Worm (Caenorhabditis elegans) whole organism, L4 larva: ENCODE data around the gene camt-1.

Experiments
- Y105C5A.15 ChIP-seq: fragments of 200-800 bp; sonication (Bioruptor generic); IDR thresholded peaks from 2 replicates; pipeline ENCODE4 v1.3.6; 2022; ENCODE audit warnings: missing genetic modification characterization, missing compliant biosample characterization
- madf-5 ChIP-seq, 2 experiments: fragments of 200-800 bp; sonication (Bioruptor generic); IDR thresholded peaks; 2 replicates each; pipeline ENCODE4 v1.3.6; 2022; ENCODE audit warnings: missing compliant biosample characterization in 2 of 2, missing genetic modification characterization in 2 of 2
- mxl-3 ChIP-seq: fragments of 200-800 bp; sonication (Bioruptor generic); optimal IDR thresholded peaks from 2 replicates; lab custom pipeline; 2018; ENCODE audit warnings: mild to moderate bottlenecking, missing genetic modification characterization, missing compliant biosample characterization
- nhr-25 ChIP-seq: sonication (generic microtip); optimal IDR thresholded peaks from 2 replicates; lab custom pipeline; 2017; ENCODE audit warnings: missing genetic modification characterization, mild to moderate bottlenecking, missing compliant biosample characterization, antibody characterized with exemption, moderate library complexity, borderline replicate concordance; ENCODE audit not compliant: insufficient read depth
- nhr-77 ChIP-seq: fragments of 150-350 bp; optimal IDR thresholded peaks from 2 replicates; lab custom pipeline; 2014; ENCODE audit warnings: missing biosample characterization, missing genetic modification characterization
- pha-4 ChIP-seq, 2 experiments: fragments of 150-350 bp in 1 of 2; fragments of 200-800 bp in 1 of 2; sonication (Bioruptor generic) in 1 of 2; IDR thresholded peaks in 1 of 2; optimal IDR thresholded peaks in 1 of 2; 2 replicates each; pipeline versions ENCODE4 v1.3.6 to Lab custom; 2014 to 2022; ENCODE audit warnings: missing genetic modification characterization in 2 of 2, missing genetic modification reagents in 2 of 2, missing biosample characterization in 1 of 2, missing compliant biosample characterization in 1 of 2
- skn-1 ChIP-seq: fragments of 150-350 bp; optimal IDR thresholded peaks from 2 replicates; lab custom pipeline; 2014; ENCODE audit warnings: missing biosample characterization, missing genetic modification characterization

- TF ChIP-seq skn-1 (tag; lab: Kevin White, UChicago) = no peak
- no peak for TF ChIP-seq pha-4 (GFP tag; IDR thresholded peaks at IDR 0.05; lab: Robert Waterston, UW)
- no peak for TF ChIP-seq pha-4 (tag; optimal IDR thresholded peaks at IDR 0.05; lab: Kevin White, UChicago)
- TF ChIP-seq nhr-77 (tag; lab: Kevin White, UChicago) = no peak
- no peak for TF ChIP-seq mxl-3 (GFP tag; lab: Kevin White, UChicago)
- TF ChIP-seq madf-5 (GFP tag; IDR thresholded peaks at IDR 0.05; lab: Robert Waterston, UW) = no peak
- TF ChIP-seq Y105C5A.15 (GFP tag; lab: Robert Waterston, UW) = no peak
- TF ChIP-seq nhr-25 (tag; lab: Kevin White, UChicago) = no peak
Measured at ce11 chrII:4444811-4445210, 60.1 kb downstream of the camt-1 start.
